Worm (Caenorhabditis elegans) whole organism, L1 larva: Measurements from ENCODE around the gene srbc-29.

ENCODE experiments used
- aha-1 ChIP-seq: fragments of 150-350 bp; optimal IDR thresholded peaks from 2 replicates; lab custom pipeline; 2014; ENCODE audit warnings: missing biosample characterization, missing genetic modification characterization
- aly-2 ChIP-seq: fragments of 150-350 bp; optimal IDR thresholded peaks from 2 replicates; lab custom pipeline; 2014; ENCODE audit warnings: missing biosample characterization, missing genetic modification characterization
- efl-3 ChIP-seq: fragments of 200-800 bp; sonication (Bioruptor generic); optimal IDR thresholded peaks from 2 replicates; lab custom pipeline; 2018; ENCODE audit warnings: mild to moderate bottlenecking, missing genetic modification characterization, missing compliant biosample characterization
- fos-1 ChIP-seq: fragments of 150-350 bp; optimal IDR thresholded peaks from 2 replicates; lab custom pipeline; 2014; ENCODE audit warnings: missing biosample characterization, missing genetic modification characterization
- lin-15B ChIP-seq: fragments of 150-350 bp; sonication (generic microtip); optimal IDR thresholded peaks from 3 replicates; lab custom pipeline; 2014; ENCODE audit warnings: missing biosample characterization, missing genetic modification characterization
- lin-39 ChIP-seq: fragments of 150-350 bp; optimal IDR thresholded peaks from 2 replicates; lab custom pipeline; 2014; ENCODE audit warnings: missing biosample characterization, missing genetic modification reagents, missing genetic modification characterization
- mdl-1 ChIP-seq, 2 experiments: fragments of 150-350 bp; optimal IDR thresholded peaks; 2 replicates each; lab custom pipeline; 2014 to 2017; ENCODE audit warnings: missing biosample characterization in 2 of 2, missing genetic modification characterization in 2 of 2, inconsistent platforms in 1 of 2
- mep-1 ChIP-seq: fragments of 150-350 bp; optimal IDR thresholded peaks from 2 replicates; lab custom pipeline; 2014; ENCODE audit warnings: missing biosample characterization, missing genetic modification characterization
- nhr-237 ChIP-seq: fragments of 150-350 bp; optimal IDR thresholded peaks from 2 replicates; lab custom pipeline; 2014; ENCODE audit warnings: missing biosample characterization, missing genetic modification characterization
- nhr-28 ChIP-seq: fragments of 150-350 bp; optimal IDR thresholded peaks from 2 replicates; lab custom pipeline; 2014; ENCODE audit warnings: missing biosample characterization, missing genetic modification characterization
- nhr-77 ChIP-seq: fragments of 150-350 bp; optimal IDR thresholded peaks from 2 replicates; lab custom pipeline; 2014; ENCODE audit warnings: missing biosample characterization, missing genetic modification characterization
- unc-98 ChIP-seq: fragments of 200-800 bp; sonication (Bioruptor generic); IDR thresholded peaks from 2 replicates; pipeline ENCODE4 v1.3.6; 2022; ENCODE audit warnings: missing genetic modification characterization, missing compliant biosample characterization

DNA sequence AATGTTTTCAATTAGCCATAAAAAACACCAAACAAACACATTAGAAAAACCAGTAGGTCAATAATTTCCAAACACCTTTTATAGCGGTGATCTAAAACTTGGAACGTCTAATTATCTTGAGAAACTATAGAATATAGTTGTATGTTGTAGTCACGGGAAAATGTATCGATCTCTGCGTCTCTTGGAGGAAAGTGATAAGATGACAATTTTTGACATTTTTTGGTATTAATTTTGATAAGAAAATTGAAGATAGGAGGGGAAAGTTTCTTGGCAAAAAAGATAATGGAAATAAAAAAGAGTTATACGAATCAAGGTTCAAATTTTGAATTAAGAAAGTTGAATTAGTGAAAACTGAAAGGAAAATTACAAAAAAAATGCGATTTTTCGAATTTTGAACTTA, 35.1 kb upstream of the srbc-29 start:
- TF ChIP-seq efl-3 (GFP tag; lab: Kevin White, UChicago) (no peak), lin-15B (tag; lab: Kevin White, UChicago) (no peak), nhr-237 (tag; lab: Kevin White, UChicago) (no peak), aha-1 (tag; lab: Kevin White, UChicago) (no peak), nhr-77 (tag; lab: Kevin White, UChicago) (no peak), nhr-28 (no peak), aly-2 (tag; lab: Kevin White, UChicago) (no peak), mep-1 (tag; lab: Kevin White, UChicago) (peak; percentile 0), lin-39 (tag; lab: Kevin White, UChicago) (no peak), unc-98 (no peak), mdl-1 (tag; optimal IDR thresholded peaks at IDR 0.05; lab: Kevin White, UChicago) (no peak), fos-1 (no peak)
